Worm (Caenorhabditis elegans) whole organism, L3 larva: Measurements from ENCODE around the gene Y37D8A.5.

Experiments
- R02D3.7 ChIP-seq: fragments of 150-350 bp; optimal IDR thresholded peaks from 2 replicates; lab custom pipeline; 2014; ENCODE audit warnings: missing biosample characterization, missing genetic modification characterization
- ZK546.5 ChIP-seq: sonication (generic microtip); optimal IDR thresholded peaks from 2 replicates; lab custom pipeline; 2017; ENCODE audit warnings: missing biosample characterization, missing genetic modification characterization
- aly-2 ChIP-seq: fragments of 150-350 bp; optimal IDR thresholded peaks from 2 replicates; lab custom pipeline; 2014; ENCODE audit warnings: missing biosample characterization, missing genetic modification characterization
- ama-1 ChIP-seq: fragments of 150-350 bp; optimal IDR thresholded peaks from 2 replicates; lab custom pipeline; 2018
- ceh-16 ChIP-seq: sonication (generic microtip); optimal IDR thresholded peaks from 2 replicates; lab custom pipeline; 2017; ENCODE audit warnings: missing biosample characterization, missing genetic modification characterization
- ceh-28 ChIP-seq: fragments of 150-350 bp; optimal IDR thresholded peaks from 2 replicates; lab custom pipeline; 2014; ENCODE audit warnings: missing biosample characterization, missing genetic modification reagents, missing genetic modification characterization
- daf-12 ChIP-seq: fragments of 150-350 bp; optimal IDR thresholded peaks from 2 replicates; lab custom pipeline; 2014; ENCODE audit warnings: missing biosample characterization, missing genetic modification reagents, missing genetic modification characterization
- egl-27 ChIP-seq: sonication (generic microtip); optimal IDR thresholded peaks from 4 replicates; lab custom pipeline; 2017; ENCODE audit warnings: missing biosample characterization, missing genetic modification reagents, missing genetic modification characterization
- egl-5 ChIP-seq: fragments of 150-350 bp; optimal IDR thresholded peaks from 2 replicates; lab custom pipeline; 2017; ENCODE audit warnings: missing biosample characterization, missing genetic modification reagents, missing genetic modification characterization, inconsistent platforms
- elt-2 ChIP-seq: sonication (generic microtip); optimal IDR thresholded peaks from 2 replicates; lab custom pipeline; 2016; ENCODE audit warnings: missing genetic modification reagents, mild to moderate bottlenecking, missing genetic modification characterization, missing compliant biosample characterization
- eor-1 ChIP-seq, 2 experiments: fragments of 150-350 bp; optimal IDR thresholded peaks; 2 replicates each; lab custom pipeline; 2014 to 2018; ENCODE audit warnings: missing biosample characterization in 2 of 2, missing genetic modification characterization in 2 of 2
- fkh-10 ChIP-seq: sonication (generic microtip); optimal IDR thresholded peaks from 2 replicates; lab custom pipeline; 2017; ENCODE audit warnings: missing biosample characterization, missing genetic modification reagents, missing genetic modification characterization
- fkh-2 ChIP-seq: fragments of 150-350 bp; optimal IDR thresholded peaks from 2 replicates; lab custom pipeline; 2014; ENCODE audit warnings: missing biosample characterization, missing genetic modification reagents, missing genetic modification characterization
- fos-1 ChIP-seq: fragments of 150-350 bp; optimal IDR thresholded peaks from 2 replicates; lab custom pipeline; 2014; ENCODE audit warnings: missing biosample characterization, missing genetic modification characterization
- hmg-11 ChIP-seq: sonication (generic microtip); optimal IDR thresholded peaks from 2 replicates; lab custom pipeline; 2016; ENCODE audit warnings: missing genetic modification characterization, missing compliant biosample characterization
- jun-1 ChIP-seq: fragments of 150-350 bp; optimal IDR thresholded peaks from 2 replicates; lab custom pipeline; 2014; ENCODE audit warnings: missing biosample characterization, missing genetic modification reagents, missing genetic modification characterization
- lin-15B ChIP-seq: fragments of 150-350 bp; optimal IDR thresholded peaks from 2 replicates; lab custom pipeline; 2014; ENCODE audit warnings: missing biosample characterization, missing genetic modification characterization
- lsy-12 ChIP-seq: sonication (generic microtip); optimal IDR thresholded peaks from 2 replicates; lab custom pipeline; 2016; ENCODE audit warnings: mild to moderate bottlenecking, missing genetic modification characterization, missing compliant biosample characterization
- mdl-1 ChIP-seq: fragments of 150-350 bp; optimal IDR thresholded peaks from 2 replicates; lab custom pipeline; 2014; ENCODE audit warnings: missing biosample characterization, missing genetic modification characterization
- mml-1 ChIP-seq: fragments of 150-350 bp; sonication (generic microtip); optimal IDR thresholded peaks from 3 replicates; lab custom pipeline; 2014; ENCODE audit warnings: missing biosample characterization, missing genetic modification characterization
- nfya-1 ChIP-seq: sonication (generic microtip); optimal IDR thresholded peaks from 2 replicates; lab custom pipeline; 2017; ENCODE audit warnings: missing genetic modification characterization, mild to moderate bottlenecking, missing compliant biosample characterization, antibody characterized with exemption, moderate library complexity; ENCODE audit not compliant: insufficient read depth
- nhr-11 ChIP-seq: fragments of 150-350 bp; optimal IDR thresholded peaks from 2 replicates; lab custom pipeline; 2014; ENCODE audit warnings: missing biosample characterization, missing genetic modification characterization
- nhr-12 ChIP-seq: fragments of 150-350 bp; optimal IDR thresholded peaks from 2 replicates; lab custom pipeline; 2014; ENCODE audit warnings: missing biosample characterization, missing genetic modification characterization
- nhr-23 ChIP-seq: fragments of 150-350 bp; optimal IDR thresholded peaks from 2 replicates; lab custom pipeline; 2014; ENCODE audit warnings: missing biosample characterization, missing genetic modification reagents, missing genetic modification characterization
- nhr-237 ChIP-seq: fragments of 150-350 bp; optimal IDR thresholded peaks from 2 replicates; lab custom pipeline; 2014; ENCODE audit warnings: missing biosample characterization, missing genetic modification characterization
- nhr-25 ChIP-seq: sonication (generic microtip); optimal IDR thresholded peaks from 2 replicates; lab custom pipeline; 2017; ENCODE audit warnings: missing biosample characterization, missing genetic modification characterization
- nhr-28 ChIP-seq: fragments of 150-350 bp; optimal IDR thresholded peaks from 2 replicates; lab custom pipeline; 2014; ENCODE audit warnings: missing biosample characterization, missing genetic modification characterization
- nhr-67 ChIP-seq: fragments of 150-350 bp; optimal IDR thresholded peaks from 2 replicates; lab custom pipeline; 2014; ENCODE audit warnings: missing biosample characterization, missing genetic modification characterization
- nhr-76 ChIP-seq: fragments of 150-350 bp; sonication (generic microtip); optimal IDR thresholded peaks from 5 replicates; lab custom pipeline; 2014; ENCODE audit warnings: missing biosample characterization, missing genetic modification characterization
- pha-4 ChIP-seq: fragments of 150-350 bp; optimal IDR thresholded peaks from 2 replicates; lab custom pipeline; 2014; ENCODE audit warnings: missing biosample characterization, missing genetic modification reagents, missing genetic modification characterization
- pqm-1 ChIP-seq: fragments of 150-350 bp; optimal IDR thresholded peaks from 2 replicates; lab custom pipeline; 2017; ENCODE audit warnings: missing biosample characterization, missing genetic modification characterization, inconsistent platforms
- sea-2 ChIP-seq: fragments of 150-350 bp; sonication (generic microtip); optimal IDR thresholded peaks from 4 replicates; lab custom pipeline; 2014; ENCODE audit warnings: missing biosample characterization, missing genetic modification reagents, missing genetic modification characterization
- skn-1 ChIP-seq: fragments of 150-350 bp; optimal IDR thresholded peaks from 2 replicates; lab custom pipeline; 2014; ENCODE audit warnings: missing biosample characterization, missing genetic modification characterization
- snpc-4 ChIP-seq: fragments of 150-350 bp; optimal IDR thresholded peaks from 2 replicates; lab custom pipeline; 2014; ENCODE audit warnings: missing biosample characterization, missing genetic modification characterization
- tbx-2 ChIP-seq: sonication (generic microtip); optimal IDR thresholded peaks from 2 replicates; lab custom pipeline; 2016; ENCODE audit warnings: mild to moderate bottlenecking, missing genetic modification characterization, missing compliant biosample characterization
- unc-39 ChIP-seq: sonication (generic microtip); optimal IDR thresholded peaks from 4 replicates; lab custom pipeline; 2017; ENCODE audit warnings: missing biosample characterization, missing genetic modification characterization
- unc-62 ChIP-seq: fragments of 150-350 bp; sonication (generic microtip); optimal IDR thresholded peaks from 4 replicates; lab custom pipeline; 2014; ENCODE audit warnings: missing biosample characterization, missing genetic modification reagents, missing genetic modification characterization
- zag-1 ChIP-seq: fragments of 150-350 bp; optimal IDR thresholded peaks from 2 replicates; lab custom pipeline; 2014; ENCODE audit warnings: missing biosample characterization, missing genetic modification characterization
- ztf-4 ChIP-seq: fragments of 150-350 bp; optimal IDR thresholded peaks from 2 replicates; lab custom pipeline; 2014; ENCODE audit warnings: missing biosample characterization, missing genetic modification characterization

Gene Y37D8A.5

ce11 chrIII:12819909-12820308 is 35.4 kb downstream of the Y37D8A.5 start, which contains the start of the genes Y37D8A.2 and Y37D8A.25:
Gene Y37D8A.2 (plus strand): TSS chrIII:12820193.
Gene Y37D8A.25 (minus strand): TSS chrIII:12820253.
- TF ChIP-seq elt-2 (no peak), nfya-1 (tag; lab: Kevin White, UChicago) (peak; percentile 8), mdl-1 (tag; lab: Kevin White, UChicago) (no peak), eor-1 (tag; optimal IDR thresholded peaks at IDR 0.05; lab: Kevin White, UChicago) (no peak), fos-1 (tag; lab: Kevin White, UChicago) (no peak), mml-1 (tag; lab: Kevin White, UChicago) (no peak)

DNA sequence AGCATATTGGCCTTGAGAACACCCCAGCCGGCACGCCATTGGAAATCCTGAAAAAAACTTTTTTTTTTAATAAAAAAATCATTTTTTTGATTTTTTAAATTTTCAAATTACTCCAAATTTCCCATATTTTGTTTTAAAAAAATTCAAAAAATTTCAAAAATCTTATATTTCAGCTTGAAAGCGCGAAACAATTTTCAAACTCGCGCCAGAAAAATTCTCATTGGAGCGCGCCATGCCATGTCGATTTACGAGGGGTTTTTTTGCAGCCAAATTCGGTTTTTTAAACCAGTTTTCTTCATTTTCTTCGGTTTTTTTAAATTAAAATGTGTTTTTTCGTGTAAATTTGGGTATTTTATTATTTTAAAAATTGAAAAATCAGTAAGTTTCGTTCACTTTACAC is 36.1 kb downstream of the Y37D8A.5 start:
- TF ChIP-seq ceh-28 (tag; lab: Kevin White, UChicago) (no peak), ZK546.5 (no peak), nhr-67 (tag; lab: Kevin White, UChicago) (no peak), fos-1 (tag; lab: Kevin White, UChicago) (no peak), fkh-2 (no peak), hmg-11 (no peak), ama-1 (lab: Kevin White, UChicago) (no peak), ceh-16 (tag; lab: Kevin White, UChicago) (no peak), jun-1 (no peak), nhr-12 (tag; lab: Kevin White, UChicago) (no peak), nhr-25 (no peak), zag-1 (tag; lab: Kevin White, UChicago) (no peak), egl-5 (tag; lab: Kevin White, UChicago) (no peak), eor-1 (tag; optimal IDR thresholded peaks at IDR 0.05; lab: Kevin White, UChicago) (no peak), daf-12 (tag; lab: Kevin White, UChicago) (no peak), nhr-237 (tag; lab: Kevin White, UChicago) (no peak), egl-27 (tag; lab: Kevin White, UChicago) (no peak)

DNA sequence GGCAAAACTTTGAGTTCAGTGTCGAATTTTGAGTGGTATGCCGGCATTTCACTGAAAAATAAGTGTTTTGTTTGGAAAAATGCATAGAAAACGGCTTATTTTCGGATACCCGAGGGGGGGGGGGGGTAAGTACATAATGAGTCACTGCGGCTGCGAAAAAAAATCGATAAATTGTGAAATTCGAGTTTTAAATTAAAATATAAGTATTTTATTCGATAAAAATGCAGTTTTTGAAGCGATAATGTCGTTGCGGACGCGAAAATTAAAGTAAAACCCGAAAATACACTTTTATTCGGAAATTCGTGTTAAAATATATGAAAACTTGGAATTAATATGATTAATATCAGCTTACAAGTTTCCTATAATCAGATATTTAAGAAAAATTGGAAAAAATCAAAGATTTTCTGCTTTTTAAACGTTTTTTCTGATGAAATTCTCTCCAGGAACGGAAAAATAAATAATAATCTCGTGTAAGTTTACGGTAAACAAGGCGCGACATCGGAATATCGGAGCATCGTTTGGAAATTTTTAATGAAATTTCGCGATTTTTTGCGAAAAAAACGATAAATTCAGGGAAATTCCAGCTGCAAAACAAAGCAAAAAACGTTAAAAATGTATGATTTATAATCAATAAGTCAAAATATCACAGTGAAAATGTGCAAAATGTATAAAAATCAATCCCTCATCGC is 37.1 kb downstream of the Y37D8A.5 start, which contains the start of gene arx-5:
Gene arx-5, minus strand, starts transcription at position 51 of the 689 bp plus-strand sequence.
- TF ChIP-seq ZK546.5 (no peak), fkh-2 (no peak), tbx-2 (tag; lab: Kevin White, UChicago) (no peak), aly-2 (no peak), zag-1 (tag; lab: Kevin White, UChicago) (no peak), nhr-28 (no peak), ceh-16 (tag; lab: Kevin White, UChicago) (no peak), nhr-11 (no peak), fkh-10 (GFP tag; lab: Kevin White, UChicago) (no peak), eor-1 (tag; optimal IDR thresholded peaks at IDR 0.05; lab: Kevin White, UChicago) (no peak), nhr-67 (tag; lab: Kevin White, UChicago) (no peak), nhr-25 (no peak), unc-62 (no peak), fos-1 (tag; lab: Kevin White, UChicago) (no peak), mdl-1 (tag; lab: Kevin White, UChicago) (no peak), ztf-4 (no peak), sea-2 (no peak), ama-1 (lab: Kevin White, UChicago) (no peak), pha-4 (peak; percentile 62), lin-15B (peak; percentile 46), skn-1 (tag; lab: Kevin White, UChicago) (no peak), unc-39 (tag; lab: Kevin White, UChicago) (no peak), nfya-1 (tag; lab: Kevin White, UChicago) (peak; percentile 38), nhr-76 (tag; lab: Kevin White, UChicago) (no peak), mml-1 (tag; lab: Kevin White, UChicago) (no peak), R02D3.7 (tag; lab: Kevin White, UChicago) (peak; percentile 88), nhr-12 (tag; lab: Kevin White, UChicago) (no peak), nhr-23 (no peak), snpc-4 (tag; lab: Kevin White, UChicago) (no peak), hmg-11 (peak; percentile 6), lsy-12 (tag; lab: Kevin White, UChicago) (no peak), egl-5 (tag; lab: Kevin White, UChicago) (no peak), pqm-1 (tag; lab: Kevin White, UChicago) (no peak), egl-27 (tag; lab: Kevin White, UChicago) (no peak)
